Worm (Caenorhabditis elegans): Measurements from ENCODE around the gene rbf-1.

DNA sequence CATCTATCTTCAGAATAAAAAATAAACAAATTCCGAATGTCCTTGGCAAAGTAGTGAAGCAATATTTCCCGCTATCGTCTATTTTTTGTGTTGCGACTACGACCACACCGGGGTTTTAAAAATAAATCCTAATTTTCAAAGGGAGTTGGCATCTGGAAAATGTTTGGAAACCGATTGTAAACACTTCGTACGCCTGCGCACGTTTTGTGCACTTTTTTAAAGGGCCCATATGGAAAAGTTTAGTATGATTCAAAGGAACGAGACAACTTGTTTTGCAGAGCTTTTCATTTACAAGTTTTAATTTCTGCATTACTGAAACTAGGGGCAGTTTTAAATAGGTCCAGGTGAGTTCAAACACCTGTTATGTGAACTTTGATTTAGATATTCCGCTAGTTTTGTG is 64.5 kb downstream of the rbf-1 start:
- TF ChIP-seq flt-1 (GFP tag; IDR thresholded peaks at IDR 0.05) (no peak), ztf-23 (GFP tag; IDR thresholded peaks at IDR 0.05) (no peak), med-1 (GFP tag; optimal IDR thresholded peaks at IDR 0.05; ENCODE audit: insufficient read depth) (no peak), ref-1 (GFP tag; conservative IDR thresholded peaks at IDR 0.05) (no peak), cog-1 (tag; optimal IDR thresholded peaks at IDR 0.05) (no peak), tab-1 (GFP tag; IDR thresholded peaks at IDR 0.05) (no peak), ztf-29 (GFP tag; IDR thresholded peaks at IDR 0.05) (no peak)
